Fruit fly (Drosophila melanogaster) whole organism: ENCODE measurements around the gene Sfp24F.

Experiments used
- CG8478 ChIP-seq: fragments of >200 bp; optimal IDR thresholded peaks from 2 replicates; lab custom pipeline; 2018; ENCODE audit warnings: inconsistent platforms
- Dll ChIP-seq: fragments of >200 bp; optimal IDR thresholded peaks from 2 replicates; lab custom pipeline; 2017
- EcR ChIP-seq, 2 experiments: fragments of >200 bp; optimal IDR thresholded peaks; 2 replicates each; lab custom pipeline; 2017; ENCODE audit warnings: missing biosample characterization in 2 of 2, missing genetic modification characterization in 2 of 2, missing genetic modification reagents in 2 of 2
- pan ChIP-seq: fragments of >200 bp; optimal IDR thresholded peaks from 2 replicates; lab custom pipeline; 2017
- psq ChIP-seq: fragments of >200 bp; optimal IDR thresholded peaks from 2 replicates; lab custom pipeline; 2017
- usp ChIP-seq: fragments of >200 bp; optimal IDR thresholded peaks from 2 replicates; lab custom pipeline; 2017; ENCODE audit warnings: missing biosample characterization, missing genetic modification characterization, mixed read lengths

Sfp24F gene

dm6 chr2L:4452798-4453197 is 10.9 kb upstream of the Sfp24F start, which contains the start of gene CG15439:
TSS of gene CG15439 (minus strand) at chr2L:4453038.
- TF ChIP-seq Dll (lab: Kevin White, UChicago): no peak
- no peak for TF ChIP-seq CG8478
- no peak for TF ChIP-seq pan (lab: Kevin White, UChicago)
- no peak for TF ChIP-seq psq (lab: Kevin White, UChicago)
- TF ChIP-seq usp (GFP tag; lab: Kevin White, UChicago): no peak
- TF ChIP-seq EcR (GFP tag; optimal IDR thresholded peaks at IDR 0.05; lab: Kevin White, UChicago): no peak

dm6 chr2L:4448582-4449016 is 6.7 kb upstream of the Sfp24F start, which contains the start of gene MFS18:
TSS of gene MFS18 (minus strand) at chr2L:4448635.
- TF ChIP-seq CG8478 (no peak), usp (GFP tag; lab: Kevin White, UChicago) (no peak), EcR (GFP tag; optimal IDR thresholded peaks at IDR 0.05; lab: Kevin White, UChicago) (no peak), Dll (lab: Kevin White, UChicago) (no peak), psq (lab: Kevin White, UChicago) (no peak), pan (lab: Kevin White, UChicago) (no peak)

- TF ChIP-seq pan (lab: Kevin White, UChicago) (no peak), CG8478 (no peak), usp (GFP tag; lab: Kevin White, UChicago) (no peak), Dll (lab: Kevin White, UChicago) (no peak), EcR (GFP tag; optimal IDR thresholded peaks at IDR 0.05; lab: Kevin White, UChicago) (no peak), psq (lab: Kevin White, UChicago) (no peak)
Measured at dm6 chr2L:4444457-4444856, 2.6 kb upstream of the Sfp24F start, which contains the start of the genes morgue and Elp3. TSS of gene morgue (minus strand) at chr2L:4444680. TSS of gene Elp3 (plus strand) at chr2L:4444732.

dm6 chr2L:4440881-4441737 is 751 bp downstream of the Sfp24F start, which contains the start of gene CG15431:
TSS of gene CG15431 (minus strand) at chr2L:4441282.
- no peak for TF ChIP-seq usp (GFP tag; lab: Kevin White, UChicago)
- TF ChIP-seq EcR (GFP tag; optimal IDR thresholded peaks at IDR 0.05; lab: Kevin White, UChicago): no peak
- no peak for TF ChIP-seq pan (lab: Kevin White, UChicago)
- TF ChIP-seq psq (lab: Kevin White, UChicago): no peak
- TF ChIP-seq CG8478: no peak
- TF ChIP-seq Dll (lab: Kevin White, UChicago): no peak

- TF ChIP-seq Dll (lab: Kevin White, UChicago): no peak
Measured at dm6 chr2L:4437487-4437886, 4.4 kb downstream of the Sfp24F start, which contains the start of gene CG43056. TSS of gene CG43056 (plus strand) at chr2L:4437787.

- TF ChIP-seq psq (lab: Kevin White, UChicago): no peak
- TF ChIP-seq EcR (GFP tag; optimal IDR thresholded peaks at IDR 0.05; lab: Kevin White, UChicago): no peak
- TF ChIP-seq usp (GFP tag; lab: Kevin White, UChicago): no peak
- no peak for TF ChIP-seq CG8478
- no peak for TF ChIP-seq Dll (lab: Kevin White, UChicago)
- no peak for TF ChIP-seq pan (lab: Kevin White, UChicago)
Measured at dm6 chr2L:4433608-4434007, 8.3 kb downstream of the Sfp24F start, which contains the start of the genes CG34177 and CG34178. TSS of gene CG34177 (plus strand) at chr2L:4433908. TSS of gene CG34178 (plus strand) at chr2L:4433908.

- TF ChIP-seq pan (lab: Kevin White, UChicago): no peak
- no peak for TF ChIP-seq EcR (GFP tag; optimal IDR thresholded peaks at IDR 0.05; lab: Kevin White, UChicago)
- no peak for TF ChIP-seq usp (GFP tag; lab: Kevin White, UChicago)
- TF ChIP-seq CG8478: no peak
- TF ChIP-seq Dll (lab: Kevin White, UChicago): no peak
- no peak for TF ChIP-seq psq (lab: Kevin White, UChicago)
Measured at dm6 chr2L:4422154-4422553, 19.7 kb downstream of the Sfp24F start.

dm6 chr2L:4418819-4419218 is 23.0 kb downstream of the Sfp24F start:
- TF ChIP-seq EcR (GFP tag; optimal IDR thresholded peaks at IDR 0.05; lab: Kevin White, UChicago) (no peak), Dll (lab: Kevin White, UChicago) (no peak), usp (GFP tag; lab: Kevin White, UChicago) (no peak), pan (lab: Kevin White, UChicago) (no peak), CG8478 (no peak), psq (lab: Kevin White, UChicago) (no peak)

- TF ChIP-seq CG8478: no peak
- TF ChIP-seq usp (GFP tag; lab: Kevin White, UChicago): no peak
- TF ChIP-seq Dll (lab: Kevin White, UChicago): no peak
- no peak for TF ChIP-seq pan (lab: Kevin White, UChicago)
- no peak for TF ChIP-seq EcR (GFP tag; optimal IDR thresholded peaks at IDR 0.05; lab: Kevin White, UChicago)
- TF ChIP-seq psq (lab: Kevin White, UChicago): no peak
Measured at dm6 chr2L:4417982-4418381, 23.9 kb downstream of the Sfp24F start.

- TF ChIP-seq psq (lab: Kevin White, UChicago): no peak
Measured at dm6 chr2L:4416903-4417302, 25.0 kb downstream of the Sfp24F start.

- no peak for TF ChIP-seq CG8478
- TF ChIP-seq Dll (lab: Kevin White, UChicago): no peak
- TF ChIP-seq pan (lab: Kevin White, UChicago): no peak
- no peak for TF ChIP-seq psq (lab: Kevin White, UChicago)
- TF ChIP-seq EcR (GFP tag; optimal IDR thresholded peaks at IDR 0.05; lab: Kevin White, UChicago): no peak
- TF ChIP-seq usp (GFP tag; lab: Kevin White, UChicago): no peak
Measured at dm6 chr2L:4416089-4416488, 25.8 kb downstream of the Sfp24F start.

- TF ChIP-seq pan (lab: Kevin White, UChicago): no peak
- no peak for TF ChIP-seq psq (lab: Kevin White, UChicago)
- no peak for TF ChIP-seq Dll (lab: Kevin White, UChicago)
- no peak for TF ChIP-seq usp (GFP tag; lab: Kevin White, UChicago)
- TF ChIP-seq CG8478: no peak
- TF ChIP-seq EcR (GFP tag; optimal IDR thresholded peaks at IDR 0.05; lab: Kevin White, UChicago): no peak
Measured at dm6 chr2L:4414059-4414458, 27.8 kb downstream of the Sfp24F start.
